Fruit fly (Drosophila melanogaster) Kc167 (cell line): ENCODE results near the gene Nelf-A.

Experiments
- Myc ChIP-seq: fragments of >200 bp; optimal IDR thresholded peaks from 2 replicates; lab custom pipeline; 2017; ENCODE audit warnings: missing external identifiers
- Sin3A ChIP-seq: fragments of >200 bp; optimal IDR thresholded peaks from 2 replicates; lab custom pipeline; 2018; ENCODE audit warnings: missing external identifiers
- h ChIP-seq: fragments of >200 bp; optimal IDR thresholded peaks from 3 replicates; lab custom pipeline; 2018; ENCODE audit warnings: missing external identifiers
- insv ChIP-seq: fragments of >200 bp; optimal IDR thresholded peaks from 3 replicates; lab custom pipeline; 2018; ENCODE audit warnings: missing external identifiers
- psq ChIP-seq: fragments of >200 bp; optimal IDR thresholded peaks from 2 replicates; lab custom pipeline; 2017; ENCODE audit warnings: missing external identifiers
- ttk ChIP-seq: sonication (Bioruptor generic); optimal IDR thresholded peaks from 2 replicates; lab custom pipeline; 2017; ENCODE audit warnings: missing external identifiers

DNA sequence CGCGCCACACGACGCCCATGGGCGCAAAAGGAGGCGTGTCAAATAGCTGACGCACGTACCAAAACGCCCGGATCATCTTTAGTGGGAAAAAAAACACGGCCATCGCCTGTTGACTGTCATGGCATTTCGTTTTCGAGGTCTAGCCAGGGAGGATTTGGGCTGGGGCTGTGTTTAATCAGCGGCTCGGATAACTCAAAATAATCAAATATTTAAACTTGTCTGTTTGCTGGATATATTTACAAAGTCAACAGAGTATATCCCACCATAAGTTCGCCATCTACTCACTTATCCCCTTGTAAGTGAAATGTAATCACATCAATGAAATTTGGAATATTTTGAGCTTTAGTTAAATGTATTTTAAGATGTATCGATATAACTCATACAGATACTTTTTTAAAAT is 37.3 kb downstream of the Nelf-A start:
- no peak for TF ChIP-seq insv (lab: Kevin White, UChicago)
- TF ChIP-seq h (lab: Kevin White, UChicago) = no peak
- no peak for TF ChIP-seq psq (lab: Kevin White, UChicago)
- TF ChIP-seq Sin3A (lab: Kevin White, UChicago) = no peak
- TF ChIP-seq ttk = no peak
- no peak for TF ChIP-seq Myc (lab: Kevin White, UChicago)
